Worm (Caenorhabditis elegans) whole organism, L4 larva: Measurements from ENCODE around the gene srw-94.
A peak's percentile ranks its signal among the peaks of the same experiment; 100 is the strongest.

ENCODE experiments used
- F26F4.8 ChIP-seq: fragments of 200-800 bp; sonication (Bioruptor generic); conservative IDR thresholded peaks from 2 replicates; pipeline ENCODE4 v1.3.6; 2022; ENCODE audit warnings: missing genetic modification characterization, missing compliant biosample characterization
- F37D6.2 ChIP-seq: sonication (generic microtip); optimal IDR thresholded peaks from 2 replicates; lab custom pipeline; 2016; ENCODE audit warnings: mild to moderate bottlenecking, missing genetic modification characterization, missing compliant biosample characterization
- F44E2.7 ChIP-seq: fragments of 200-800 bp; sonication (Bioruptor generic); IDR thresholded peaks from 2 replicates; pipeline ENCODE4 v2.1.2; 2022; ENCODE audit warnings: missing genetic modification characterization, missing compliant biosample characterization
- F49E8.2 ChIP-seq: sonication (generic microtip); optimal IDR thresholded peaks from 2 replicates; lab custom pipeline; 2016; ENCODE audit warnings: missing compliant biosample characterization, mild to moderate bottlenecking, missing genetic modification characterization, borderline replicate concordance
- Y48G9A.11 ChIP-seq: fragments of 200-800 bp; sonication (Bioruptor generic); IDR thresholded peaks from 2 replicates; pipeline ENCODE4 v1.3.6; 2022; ENCODE audit warnings: missing genetic modification reagents, missing genetic modification characterization, missing compliant biosample characterization
- ZK546.5 ChIP-seq, 2 experiments: sonication (generic microtip); optimal IDR thresholded peaks; 2 replicates each; lab custom pipeline; 2017; ENCODE audit warnings: missing biosample characterization in 2 of 2, missing genetic modification characterization in 2 of 2
- aha-1 ChIP-seq: fragments of 150-350 bp; peaks from one replicate; lab custom pipeline; 2014; ENCODE audit warnings: missing biosample characterization, missing genetic modification characterization
- ama-1 ChIP-seq: fragments of 150-350 bp; optimal IDR thresholded peaks from 2 replicates; lab custom pipeline; 2014; ENCODE audit warnings: inconsistent platforms, mixed read lengths
- ceh-28 ChIP-seq: fragments of 150-350 bp; optimal IDR thresholded peaks from 2 replicates; lab custom pipeline; 2014; ENCODE audit warnings: missing biosample characterization, missing genetic modification reagents, missing genetic modification characterization
- ceh-82 ChIP-seq: sonication (generic microtip); optimal IDR thresholded peaks from 2 replicates; lab custom pipeline; 2017; ENCODE audit warnings: missing biosample characterization, missing genetic modification characterization
- ces-1 ChIP-seq: fragments of 150-350 bp; sonication (generic microtip); optimal IDR thresholded peaks from 4 replicates; lab custom pipeline; 2014; ENCODE audit warnings: missing biosample characterization, missing genetic modification reagents, missing genetic modification characterization
- daf-16 ChIP-seq, 3 experiments: sonication (generic microtip); optimal IDR thresholded peaks; 2 replicates each; lab custom pipeline; 2016 to 2017; ENCODE audit warnings: missing genetic modification characterization in 3 of 3, missing genetic modification reagents in 3 of 3, mild to moderate bottlenecking in 2 of 3, missing compliant biosample characterization in 2 of 3, missing biosample characterization in 1 of 3, moderate library complexity in 1 of 3
- daf-8 ChIP-seq: fragments of 200-800 bp; sonication (Bioruptor generic); IDR thresholded peaks from 2 replicates; pipeline ENCODE4 v1.3.6; 2022; ENCODE audit warnings: missing genetic modification characterization, missing compliant biosample characterization
- dmd-6 ChIP-seq: fragments of 200-800 bp; sonication (Bioruptor generic); IDR thresholded peaks from 2 replicates; pipeline ENCODE4 v1.3.6; 2022; ENCODE audit warnings: missing genetic modification reagents, missing genetic modification characterization, missing compliant biosample characterization
- dmd-8 ChIP-seq: fragments of 200-800 bp; sonication (Bioruptor generic); IDR thresholded peaks from 2 replicates; pipeline ENCODE4 v1.3.6; 2022; ENCODE audit warnings: missing genetic modification characterization, missing compliant biosample characterization
- dve-1 ChIP-seq: sonication (generic microtip); optimal IDR thresholded peaks from 2 replicates; lab custom pipeline; 2017; ENCODE audit warnings: antibody characterized with exemption, mild to moderate bottlenecking, missing genetic modification characterization, missing compliant biosample characterization; ENCODE audit not compliant: insufficient read depth
- egl-27 ChIP-seq: sonication (generic microtip); optimal IDR thresholded peaks from 3 replicates; lab custom pipeline; 2017; ENCODE audit warnings: missing biosample characterization, missing genetic modification reagents, missing genetic modification characterization
- hif-1 ChIP-seq, 2 experiments: sonication (generic microtip); optimal IDR thresholded peaks; 2 replicates each; lab custom pipeline; 2016 to 2017; ENCODE audit warnings: missing compliant biosample characterization in 2 of 2, missing genetic modification characterization in 2 of 2, missing genetic modification reagents in 2 of 2, missing genotype in 2 of 2, mild to moderate bottlenecking in 1 of 2
- hlh-11 ChIP-seq: fragments of 200-800 bp; sonication (Bioruptor generic); optimal IDR thresholded peaks from 2 replicates; lab custom pipeline; 2018; ENCODE audit warnings: mild to moderate bottlenecking, missing genetic modification characterization, missing compliant biosample characterization
- hlh-30 ChIP-seq: sonication (generic microtip); optimal IDR thresholded peaks from 2 replicates; lab custom pipeline; 2017; ENCODE audit warnings: antibody characterized with exemption, mild to moderate bottlenecking, missing genetic modification characterization, missing compliant biosample characterization; ENCODE audit not compliant: insufficient read depth
- hmg-1.1 ChIP-seq: fragments of 200-800 bp; sonication (Bioruptor generic); IDR thresholded peaks from 2 replicates; pipeline ENCODE4 v1.3.6; 2022; ENCODE audit warnings: missing genetic modification reagents, missing genetic modification characterization, missing compliant biosample characterization
- lin-13 ChIP-seq: fragments of 150-350 bp; optimal IDR thresholded peaks from 2 replicates; lab custom pipeline; 2014; ENCODE audit warnings: missing biosample characterization, missing genetic modification reagents, missing genetic modification characterization
- lin-29 ChIP-seq: fragments of 200-800 bp; sonication (Bioruptor generic); IDR thresholded peaks from 2 replicates; pipeline ENCODE4 v1.3.6; 2022; ENCODE audit warnings: missing genetic modification reagents, missing genetic modification characterization, missing compliant biosample characterization
- lsy-2 ChIP-seq, 2 experiments: fragments of 150-350 bp in 1 of 2; sonication (generic microtip) in 1 of 2; optimal IDR thresholded peaks; 2 replicates each; lab custom pipeline; 2014 to 2017; ENCODE audit warnings: missing biosample characterization in 2 of 2, missing genetic modification characterization in 2 of 2
- mdl-1 ChIP-seq, 2 experiments: fragments of 150-350 bp in 1 of 2; sonication (generic microtip) in 1 of 2; optimal IDR thresholded peaks; 2 replicates each; lab custom pipeline; 2014 to 2017; ENCODE audit warnings: missing biosample characterization in 2 of 2, missing genetic modification characterization in 2 of 2
- mdt-29 ChIP-seq: fragments of 200-800 bp; sonication (Bioruptor generic); IDR thresholded peaks from 2 replicates; pipeline ENCODE4 v1.3.6; 2022; ENCODE audit warnings: missing genetic modification reagents, missing genetic modification characterization, missing compliant biosample characterization
- mep-1 ChIP-seq: fragments of 150-350 bp; sonication (generic microtip); optimal IDR thresholded peaks from 3 replicates; lab custom pipeline; 2014; ENCODE audit warnings: missing biosample characterization, missing genetic modification characterization
- mes-2 ChIP-seq: sonication (generic microtip); optimal IDR thresholded peaks from 2 replicates; lab custom pipeline; 2016; ENCODE audit warnings: missing genotype, mild to moderate bottlenecking, missing genetic modification characterization, missing compliant biosample characterization; ENCODE audit not compliant: poor library complexity, severe bottlenecking
- mxl-2 ChIP-seq: fragments of 200-800 bp; sonication (Bioruptor generic); conservative IDR thresholded peaks from 2 replicates; pipeline ENCODE4 v1.3.6; 2022; ENCODE audit warnings: missing genetic modification reagents, missing genetic modification characterization, missing compliant biosample characterization
- mxl-3 ChIP-seq: fragments of 200-800 bp; sonication (Bioruptor generic); optimal IDR thresholded peaks from 2 replicates; lab custom pipeline; 2018; ENCODE audit warnings: mild to moderate bottlenecking, missing genetic modification characterization, missing compliant biosample characterization
- nhr-10 ChIP-seq: fragments of 150-350 bp; optimal IDR thresholded peaks from 2 replicates; lab custom pipeline; 2014; ENCODE audit warnings: missing biosample characterization, missing genetic modification characterization
- nhr-102 ChIP-seq: sonication (generic microtip); optimal IDR thresholded peaks from 2 replicates; lab custom pipeline; 2016; ENCODE audit warnings: mild to moderate bottlenecking, missing genetic modification characterization, moderate library complexity, missing compliant biosample characterization
- nhr-11 ChIP-seq: fragments of 150-350 bp; optimal IDR thresholded peaks from 2 replicates; lab custom pipeline; 2014; ENCODE audit warnings: missing biosample characterization, missing genetic modification characterization
- nhr-111 ChIP-seq: fragments of 200-800 bp; sonication (Bioruptor generic); optimal IDR thresholded peaks from 2 replicates; lab custom pipeline; 2018; ENCODE audit warnings: mild to moderate bottlenecking, missing genetic modification characterization, missing compliant biosample characterization
- nhr-237 ChIP-seq: sonication (generic microtip); optimal IDR thresholded peaks from 2 replicates; lab custom pipeline; 2017; ENCODE audit warnings: missing biosample characterization, missing genetic modification characterization
- nhr-28 ChIP-seq: fragments of 150-350 bp; optimal IDR thresholded peaks from 2 replicates; lab custom pipeline; 2014; ENCODE audit warnings: missing biosample characterization, missing genetic modification characterization
- nhr-48 ChIP-seq: sonication (generic microtip); optimal IDR thresholded peaks from 2 replicates; lab custom pipeline; 2016; ENCODE audit warnings: mild to moderate bottlenecking, missing genetic modification characterization, missing compliant biosample characterization
- nhr-6 ChIP-seq: fragments of 150-350 bp; optimal IDR thresholded peaks from 2 replicates; lab custom pipeline; 2014; ENCODE audit warnings: missing biosample characterization, missing genetic modification characterization
- nhr-77 ChIP-seq: fragments of 150-350 bp; optimal IDR thresholded peaks from 2 replicates; lab custom pipeline; 2014; ENCODE audit warnings: missing biosample characterization, missing genetic modification characterization
- pha-4 ChIP-seq, 2 experiments: fragments of 150-350 bp in 1 of 2; fragments of 200-800 bp in 1 of 2; sonication (Bioruptor generic) in 1 of 2; IDR thresholded peaks in 1 of 2; optimal IDR thresholded peaks in 1 of 2; 2 replicates each; pipeline versions ENCODE4 v1.3.6 to Lab custom; 2014 to 2022; ENCODE audit warnings: missing genetic modification characterization in 2 of 2, missing genetic modification reagents in 2 of 2, missing biosample characterization in 1 of 2, missing compliant biosample characterization in 1 of 2
- pqm-1 ChIP-seq: sonication (generic microtip); optimal IDR thresholded peaks from 2 replicates; lab custom pipeline; 2017; ENCODE audit warnings: missing biosample characterization, missing genetic modification characterization
- rbr-2 ChIP-seq: sonication (generic microtip); optimal IDR thresholded peaks from 2 replicates; lab custom pipeline; 2016; ENCODE audit warnings: missing genotype, missing genetic modification characterization, missing compliant biosample characterization
- set-16 ChIP-seq: fragments of 200-800 bp; sonication (Bioruptor generic); IDR thresholded peaks from 2 replicates; pipeline ENCODE4 v1.3.6; 2022; ENCODE audit warnings: missing genetic modification reagents, missing genetic modification characterization, missing compliant biosample characterization
- skn-1 ChIP-seq: fragments of 150-350 bp; optimal IDR thresholded peaks from 2 replicates; lab custom pipeline; 2014; ENCODE audit warnings: missing biosample characterization, missing genetic modification characterization
- snpc-1.2 ChIP-seq: fragments of 200-800 bp; sonication (Bioruptor generic); IDR thresholded peaks from 2 replicates; pipeline ENCODE4 v1.3.6; 2022; ENCODE audit warnings: missing genetic modification reagents, missing genetic modification characterization, missing compliant biosample characterization
- tra-1 ChIP-seq: fragments of 200-800 bp; sonication (Bioruptor generic); IDR thresholded peaks from 2 replicates; pipeline ENCODE4 v1.3.6; 2022; ENCODE audit warnings: missing genetic modification reagents, missing genetic modification characterization, missing compliant biosample characterization
- unc-39 ChIP-seq: sonication (generic microtip); optimal IDR thresholded peaks from 2 replicates; lab custom pipeline; 2017; ENCODE audit warnings: missing biosample characterization, missing genetic modification characterization
- unc-62 ChIP-seq, 3 experiments: fragments of 150-350 bp in 1 of 3; sonication (generic microtip); optimal IDR thresholded peaks in 2 of 3; peaks in 1 of 3; 1 replicate in 1 of 3; 2 replicates in 2 of 3; lab custom pipeline; 2014 to 2017; ENCODE audit warnings: missing biosample characterization in 3 of 3, missing genetic modification characterization in 3 of 3, missing genetic modification reagents in 3 of 3, missing genotype in 1 of 3
- zag-1 ChIP-seq: fragments of 150-350 bp; optimal IDR thresholded peaks from 2 replicates; lab custom pipeline; 2014; ENCODE audit warnings: missing biosample characterization, missing genetic modification characterization
- zip-2 ChIP-seq: fragments of 150-350 bp; optimal IDR thresholded peaks from 2 replicates; lab custom pipeline; 2014; ENCODE audit warnings: missing biosample characterization, missing genetic modification characterization
- ztf-7 ChIP-seq: fragments of 150-350 bp; optimal IDR thresholded peaks from 2 replicates; lab custom pipeline; 2014; ENCODE audit warnings: missing biosample characterization, missing genetic modification characterization

Gene srw-94

ce11 chrIV:4788332-4788731, 26.0 kb upstream of the srw-94 start, which contains the start of gene nhr-104:
Gene nhr-104, minus strand, starts transcription at chrIV:4788692.
- no peak for TF ChIP-seq mxl-2 (GFP tag; lab: Robert Waterston, UW)
- TF ChIP-seq hlh-11, result peak; percentile 80
- TF ChIP-seq lin-13 (GFP tag; lab: Kevin White, UChicago), result no peak
- no peak for TF ChIP-seq nhr-6
- no peak for TF ChIP-seq daf-16 (GFP tag; optimal IDR thresholded peaks at IDR 0.05; lab: Kevin White, UChicago)
- peak; percentile 97 for TF ChIP-seq daf-16 (tag; optimal IDR thresholded peaks at IDR 0.05; lab: Kevin White, UChicago)
- TF ChIP-seq nhr-10 (tag; lab: Kevin White, UChicago), result no peak
- no peak for TF ChIP-seq zip-2 (tag; lab: Kevin White, UChicago)
- TF ChIP-seq unc-39 (tag; lab: Kevin White, UChicago), result no peak
- 0 out of 2 replicates have a peak, but pooled peaks have one; percentile 17 for TF ChIP-seq hmg-1.1
- peak; percentile 72 for TF ChIP-seq dmd-6
- TF ChIP-seq mdt-29, result no peak
- peak; percentile 63 for TF ChIP-seq nhr-48
- TF ChIP-seq unc-62 (GFP tag; optimal IDR thresholded peaks at IDR 0.05 in 1 of 2; lab: Kevin White, UChicago), result peak in 1 of 2 experiments; percentile 92
- no peak for TF ChIP-seq unc-62 (tag; optimal IDR thresholded peaks at IDR 0.05; lab: Kevin White, UChicago)
- TF ChIP-seq F49E8.2 (tag; lab: Kevin White, UChicago), result no peak
- no peak for TF ChIP-seq dmd-8 (GFP tag; lab: Robert Waterston, UW)
- no peak for TF ChIP-seq aha-1 (tag; lab: Kevin White, UChicago)
- TF ChIP-seq F37D6.2, result no peak
- no peak for TF ChIP-seq nhr-237
- no peak for TF ChIP-seq ces-1 (GFP tag; lab: Kevin White, UChicago)
- peak; percentile 98 for TF ChIP-seq nhr-28 (tag; lab: Kevin White, UChicago)
- TF ChIP-seq mxl-3 (GFP tag; lab: Kevin White, UChicago), result peak; percentile 45
- peak; percentile 83 for TF ChIP-seq nhr-77 (tag; lab: Kevin White, UChicago)
- TF ChIP-seq hif-1 (tag; optimal IDR thresholded peaks at IDR 0.05; lab: Kevin White, UChicago), result peak in 1 of 2 experiments; percentile 33
- TF ChIP-seq Y48G9A.11 (GFP tag; lab: Robert Waterston, UW), result no peak
- TF ChIP-seq ZK546.5 (tag; optimal IDR thresholded peaks at IDR 0.05; lab: Kevin White, UChicago), result no peak
- no peak for TF ChIP-seq ceh-82 (tag; lab: Kevin White, UChicago)
- peak; percentile 67 for TF ChIP-seq hlh-30 (tag; lab: Kevin White, UChicago)
- no peak for TF ChIP-seq ceh-28
- no peak for TF ChIP-seq pha-4 (GFP tag; IDR thresholded peaks at IDR 0.05; lab: Robert Waterston, UW)
- TF ChIP-seq pha-4 (tag; optimal IDR thresholded peaks at IDR 0.05; lab: Kevin White, UChicago), result peak; percentile 26
- no peak for TF ChIP-seq F26F4.8
- peak; percentile 35 for TF ChIP-seq mes-2
- TF ChIP-seq set-16, result no peak
- no peak for TF ChIP-seq rbr-2
- TF ChIP-seq egl-27 (tag; lab: Kevin White, UChicago), result no peak
- no peak for TF ChIP-seq zag-1 (tag; lab: Kevin White, UChicago)
- TF ChIP-seq F44E2.7 (GFP tag; lab: Robert Waterston, UW), result no peak
- TF ChIP-seq mep-1 (tag; lab: Kevin White, UChicago), result peak; percentile 45
- no peak for TF ChIP-seq nhr-11 (tag; lab: Kevin White, UChicago)
- no peak for TF ChIP-seq pqm-1 (tag; lab: Kevin White, UChicago)
- TF ChIP-seq dve-1 (tag; lab: Kevin White, UChicago), result peak; percentile 81
- TF ChIP-seq lsy-2 (tag; optimal IDR thresholded peaks at IDR 0.05; lab: Kevin White, UChicago), result peak in 1 of 2 experiments; percentile 59
- no peak for TF ChIP-seq skn-1 (tag; lab: Kevin White, UChicago)
- TF ChIP-seq ztf-7 (tag; lab: Kevin White, UChicago), result peak; percentile 14
- no peak for TF ChIP-seq daf-8 (GFP tag; lab: Robert Waterston, UW)
- TF ChIP-seq tra-1 (GFP tag; lab: Robert Waterston, UW), result no peak
- TF ChIP-seq snpc-1.2, result no peak
- peak in 1 of 2 experiments; percentile 86 for TF ChIP-seq mdl-1 (tag; optimal IDR thresholded peaks at IDR 0.05; lab: Kevin White, UChicago)
- no peak for TF ChIP-seq ama-1 (lab: Kevin White, UChicago)
- TF ChIP-seq nhr-102 (tag; lab: Kevin White, UChicago), result peak; percentile 7
- TF ChIP-seq lin-29 (GFP tag; lab: Robert Waterston, UW), result no peak
- no peak for TF ChIP-seq nhr-111 (GFP tag; lab: Kevin White, UChicago)
